Worm (Caenorhabditis elegans) whole organism, young adult: ENCODE measurements around the gene dvc-1.

Experiments used
- F22D6.2 ChIP-seq: sonication (generic microtip); optimal IDR thresholded peaks from 2 replicates; lab custom pipeline; 2016; ENCODE audit warnings: mild to moderate bottlenecking, missing genetic modification characterization, missing compliant biosample characterization
- F39B2.1 ChIP-seq: fragments of 200-800 bp; sonication (Bioruptor generic); IDR thresholded peaks from 2 replicates; pipeline ENCODE4 v1.3.6; 2022; ENCODE audit warnings: missing genetic modification reagents, missing genetic modification characterization, missing compliant biosample characterization
- ama-1 ChIP-seq, 3 experiments: fragments of 150-350 bp in 1 of 3; sonication (generic microtip) in 2 of 3; optimal IDR thresholded peaks; 2 replicates each; lab custom pipeline; 2014 to 2018; ENCODE audit warnings: missing biosample characterization in 2 of 3, missing genetic modification characterization in 2 of 3, missing genetic modification reagents in 2 of 3
- hlh-12 ChIP-seq: sonication (generic microtip); optimal IDR thresholded peaks from 2 replicates; lab custom pipeline; 2016; ENCODE audit warnings: missing genetic modification characterization, missing compliant biosample characterization
- hmg-20 ChIP-seq: fragments of 200-800 bp; sonication (Bioruptor generic); IDR thresholded peaks from 2 replicates; pipeline ENCODE4 v1.3.6; 2022; ENCODE audit warnings: missing genetic modification reagents, missing genetic modification characterization, missing compliant biosample characterization
- nfya-2 ChIP-seq: fragments of 200-800 bp; sonication (Bioruptor generic); IDR thresholded peaks from 2 replicates; pipeline ENCODE4 v1.3.6; 2022; ENCODE audit warnings: missing genetic modification reagents, missing genetic modification characterization, missing compliant biosample characterization
- nfyb-1 ChIP-seq: fragments of 200-800 bp; sonication (Bioruptor generic); IDR thresholded peaks from 2 replicates; pipeline ENCODE4 v1.3.6; 2022; ENCODE audit warnings: missing genetic modification reagents, missing genetic modification characterization, missing compliant biosample characterization
- unc-62 ChIP-seq: fragments of 150-350 bp; optimal IDR thresholded peaks from 2 replicates; lab custom pipeline; 2014; ENCODE audit warnings: missing biosample characterization, missing genetic modification reagents, missing genetic modification characterization

ce11 chrV:11211323-11211722 is 27.8 kb downstream of the dvc-1 start:
- TF ChIP-seq F39B2.1 (GFP tag; lab: Robert Waterston, UW) = no peak
- no peak for TF ChIP-seq hmg-20 (GFP tag; lab: Robert Waterston, UW)
- no peak for TF ChIP-seq nfyb-1 (GFP tag; lab: Robert Waterston, UW)
- TF ChIP-seq F22D6.2 (tag; lab: Kevin White, UChicago) = no peak
- no peak for TF ChIP-seq hlh-12
- TF ChIP-seq nfya-2 (GFP tag; lab: Robert Waterston, UW) = no peak
- no peak for TF ChIP-seq unc-62 (GFP tag; lab: Kevin White, UChicago)
- TF ChIP-seq ama-1 (optimal IDR thresholded peaks at IDR 0.05; lab: Kevin White, UChicago) = no peak
- no peak for TF ChIP-seq ama-1 (GFP tag; optimal IDR thresholded peaks at IDR 0.05; lab: Kevin White, UChicago)
